Worm (Caenorhabditis elegans) whole organism, young adult: ENCODE measurements around the gene rde-11.

Experiments
- F57C9.4 ChIP-seq: sonication (generic microtip); optimal IDR thresholded peaks from 2 replicates; lab custom pipeline; 2017; ENCODE audit warnings: mild to moderate bottlenecking, missing genetic modification characterization, missing compliant biosample characterization
- Y67H2A.10 ChIP-seq: fragments of 200-800 bp; sonication (Bioruptor generic); conservative IDR thresholded peaks from 2 replicates; pipeline ENCODE4 v1.3.6; 2022; ENCODE audit warnings: missing genetic modification reagents, missing genetic modification characterization, missing compliant biosample characterization
- attf-5 ChIP-seq: fragments of 200-800 bp; sonication (Bioruptor generic); optimal IDR thresholded peaks from 2 replicates; lab custom pipeline; 2018; ENCODE audit warnings: mild to moderate bottlenecking, missing genetic modification characterization, missing compliant biosample characterization
- bed-2 ChIP-seq: fragments of 200-800 bp; sonication (Bioruptor generic); IDR thresholded peaks from 2 replicates; pipeline ENCODE4 v1.3.6; 2022; ENCODE audit warnings: missing genetic modification reagents, missing genetic modification characterization, missing compliant biosample characterization
- chd-7 ChIP-seq: sonication (generic microtip); optimal IDR thresholded peaks from 2 replicates; lab custom pipeline; 2016; ENCODE audit warnings: mild to moderate bottlenecking, missing genetic modification characterization, moderate library complexity, missing compliant biosample characterization
- die-1 ChIP-seq: sonication (generic microtip); optimal IDR thresholded peaks from 2 replicates; lab custom pipeline; 2016; ENCODE audit warnings: missing genotype, mild to moderate bottlenecking, missing genetic modification characterization, missing compliant biosample characterization
- ets-4 ChIP-seq: fragments of 200-800 bp; sonication (Bioruptor generic); optimal IDR thresholded peaks from 2 replicates; lab custom pipeline; 2018; ENCODE audit warnings: mild to moderate bottlenecking, missing genetic modification characterization, missing compliant biosample characterization
- hrde-1 ChIP-seq: sonication (generic microtip); optimal IDR thresholded peaks from 2 replicates; lab custom pipeline; 2016; ENCODE audit warnings: missing genetic modification characterization, mild to moderate bottlenecking, missing compliant biosample characterization, moderate library complexity, missing genotype, missing genetic modification reagents, borderline replicate concordance
- lir-1 ChIP-seq: fragments of 200-800 bp; sonication (Bioruptor generic); conservative IDR thresholded peaks from 2 replicates; pipeline ENCODE4 v1.3.6; 2022; ENCODE audit warnings: missing genetic modification reagents, missing genetic modification characterization, missing compliant biosample characterization
- pbrm-1 ChIP-seq: fragments of 200-800 bp; sonication (Bioruptor generic); IDR thresholded peaks from 2 replicates; pipeline ENCODE4 v1.3.6; 2022; ENCODE audit warnings: missing genetic modification reagents, missing genetic modification characterization, missing compliant biosample characterization
- pha-4 ChIP-seq: fragments of 150-350 bp; sonication (generic microtip); optimal IDR thresholded peaks from 2 replicates; lab custom pipeline; 2014; ENCODE audit warnings: missing biosample characterization, missing genetic modification reagents, missing genetic modification characterization
- sdz-38 ChIP-seq: sonication (generic microtip); optimal IDR thresholded peaks from 2 replicates; lab custom pipeline; 2016; ENCODE audit warnings: missing genotype, missing genetic modification characterization, missing compliant biosample characterization
- snpc-4 ChIP-seq, 5 experiments: fragments of 150-350 bp in 1 of 5; sonication (generic microtip) in 4 of 5; optimal IDR thresholded peaks; 2 replicates each; lab custom pipeline; 2014 to 2018; ENCODE audit warnings: missing genetic modification characterization in 5 of 5, missing biosample characterization in 3 of 5, antibody characterized with exemption in 2 of 5, mild to moderate bottlenecking in 2 of 5, missing compliant biosample characterization in 2 of 5, missing genotype in 2 of 5, moderate library complexity in 2 of 5, missing genetic modification reagents in 1 of 5
- tlf-1 ChIP-seq: fragments of 200-800 bp; sonication (Bioruptor generic); optimal IDR thresholded peaks from 2 replicates; lab custom pipeline; 2018; ENCODE audit warnings: mild to moderate bottlenecking, missing genetic modification characterization, missing compliant biosample characterization

- no peak for TF ChIP-seq lir-1 (GFP tag; lab: Robert Waterston, UW)
- TF ChIP-seq F57C9.4 (tag; lab: Kevin White, UChicago), result no peak
- no peak for TF ChIP-seq snpc-4 (GFP tag; optimal IDR thresholded peaks at IDR 0.05; lab: Kevin White, UChicago)
- no peak for TF ChIP-seq snpc-4 (tag; optimal IDR thresholded peaks at IDR 0.05; lab: Kevin White, UChicago)
- TF ChIP-seq hrde-1 (tag; lab: Kevin White, UChicago), result no peak
- TF ChIP-seq pha-4 (tag; lab: Kevin White, UChicago), result no peak
- TF ChIP-seq ets-4 (GFP tag; lab: Kevin White, UChicago), result no peak
- TF ChIP-seq Y67H2A.10, result no peak
- no peak for TF ChIP-seq attf-5
- TF ChIP-seq tlf-1, result no peak
- TF ChIP-seq die-1 (tag; lab: Kevin White, UChicago), result no peak
- no peak for TF ChIP-seq sdz-38 (tag; lab: Kevin White, UChicago)
- TF ChIP-seq bed-2 (GFP tag; lab: Robert Waterston, UW), result no peak
- no peak for TF ChIP-seq pbrm-1 (GFP tag; lab: Robert Waterston, UW)
- no peak for TF ChIP-seq chd-7 (tag; lab: Kevin White, UChicago)
These were observed 26.7 kb upstream of the rde-11 start for ce11 chrIV:13078342-13078741.
